Fruit fly (Drosophila melanogaster) whole organism, embryonic: Measurements from ENCODE around the gene CG14646.

Experiments
- C15 ChIP-seq: fragments of 200-800 bp; sonication (Bioruptor generic); IDR thresholded peaks from 3 replicates; pipeline ENCODE4 v1.3.6; 2022; ENCODE audit warnings: missing biosample characterization, missing genetic modification characterization
- CG17385 ChIP-seq: fragments of 200-800 bp; sonication (Bioruptor generic); optimal IDR thresholded peaks from 3 replicates; lab custom pipeline; 2018; ENCODE audit warnings: missing biosample characterization, mild to moderate bottlenecking, missing genetic modification characterization
- CG2199 ChIP-seq: fragments of 200-800 bp; sonication (Bioruptor generic); IDR thresholded peaks from 3 replicates; pipeline ENCODE4 v1.3.6; 2022; ENCODE audit warnings: missing biosample characterization, missing genetic modification characterization
- PHDP ChIP-seq: fragments of 200-800 bp; sonication (Bioruptor generic); optimal IDR thresholded peaks from 3 replicates; lab custom pipeline; 2018; ENCODE audit warnings: missing biosample characterization, mild to moderate bottlenecking, missing genetic modification characterization, moderate library complexity
- cad ChIP-seq: fragments of >200 bp; optimal IDR thresholded peaks from 2 replicates; lab custom pipeline; 2017; ENCODE audit warnings: missing biosample characterization, missing genetic modification characterization

DNA sequence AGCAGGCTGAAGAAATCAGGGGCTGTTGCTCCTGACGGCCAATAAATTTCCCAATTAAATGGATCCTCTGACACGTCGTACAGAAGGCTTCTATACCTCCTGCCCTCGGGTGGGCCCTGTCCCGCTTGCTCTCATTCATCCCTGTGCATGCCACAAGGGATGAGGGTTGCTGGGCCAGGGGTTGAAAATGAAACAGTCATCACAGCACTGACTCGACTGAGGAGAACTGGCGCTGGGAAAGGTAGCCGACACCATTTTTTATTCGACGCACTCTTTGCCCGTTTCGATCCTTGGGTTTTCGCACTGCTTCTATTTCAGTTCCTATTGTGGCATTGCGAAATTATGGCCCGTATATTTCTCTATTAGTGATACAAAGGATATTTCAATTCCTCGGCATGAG, 49.0 kb upstream of the CG14646 start:
- TF ChIP-seq C15 (GFP tag; lab: Robert Waterston, UW) (no peak), CG2199 (GFP tag; lab: Robert Waterston, UW) (no peak), PHDP (tag; lab: Kevin White, UChicago) (no peak), cad (GFP tag; lab: Kevin White, UChicago) (no peak), CG17385 (GFP tag; lab: Kevin White, UChicago) (no peak)
